In the genomic region with DNA sequence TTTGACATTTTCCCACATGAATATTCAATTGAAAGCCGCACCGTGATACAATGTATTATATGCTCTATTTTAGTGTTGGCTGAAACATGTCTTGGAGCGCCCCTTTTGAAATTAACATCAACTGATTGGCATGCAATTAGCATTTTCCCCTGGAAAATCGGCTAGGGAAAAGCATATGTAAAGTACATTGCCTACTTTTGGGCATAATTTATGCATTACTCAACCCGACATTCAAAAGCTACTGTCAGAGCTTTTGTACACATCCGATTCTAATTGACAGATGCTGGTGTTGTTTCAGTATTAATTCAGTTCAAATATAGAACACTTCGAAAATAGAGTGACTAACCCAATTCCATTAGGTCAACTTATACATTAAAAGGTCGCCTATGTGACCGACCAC, we compare ENCODE assay signal across 2 fruit fly cellular contexts.
A peak's percentile ranks its signal among the peaks of the same experiment; 100 is the strongest.
TF ChIP-seq lines count a peak whose summit lies in the region.

No protein-coding gene starts in this region.

- no peak for TF ChIP-seq CTCF in whole organism, embryonic (GFP tag; optimal IDR thresholded peaks at IDR 0.05; lab: Kevin White, UChicago)

TF ChIP-seq in whole organism, embryonic, 481 proteins besides CTCF, POLR2A, EP300 and RAD21:
- TF ChIP-seq CG4404 (GFP tag; IDR thresholded peaks at IDR 0.05; lab: Robert Waterston, UW) (no peak), bbx (GFP tag; IDR thresholded peaks at IDR 0.05; lab: Robert Waterston, UW; ENCODE audit: partially characterized antibody) (no peak), Ets97D (GFP tag; optimal IDR thresholded peaks at IDR 0.05; lab: Kevin White, UChicago) (peak; percentile 3), HHEX (GFP tag; optimal IDR thresholded peaks at IDR 0.05; lab: Kevin White, UChicago) (no peak), Pdp1 (GFP tag; optimal IDR thresholded peaks at IDR 0.05; lab: Kevin White, UChicago) (peak in 1 of 2 experiments; percentile 76), CG16779 (GFP tag; IDR thresholded peaks at IDR 0.05; lab: Robert Waterston, UW) (no peak), vvl (GFP tag; IDR thresholded peaks at IDR 0.05; lab: Robert Waterston, UW) (0 out of 2 replicates have a peak, but pooled peaks have one; percentile 35), E2f2 (GFP tag; IDR thresholded peaks at IDR 0.05; lab: Robert Waterston, UW) (0 out of 2 replicates have a peak, but pooled peaks have one; percentile 22), kni (GFP tag; optimal IDR thresholded peaks at IDR 0.05; lab: Kevin White, UChicago) (no peak)

TF ChIP-seq in whole organism, wandering third instar larva, 38 proteins besides CTCF, POLR2A, EP300 and RAD21:
- TF ChIP-seq GATAd (GFP tag; optimal IDR thresholded peaks at IDR 0.05; lab: Kevin White, UChicago) (no peak), N (GFP tag; optimal IDR thresholded peaks at IDR 0.05; lab: Kevin White, UChicago) (peak; percentile 38), Myc (optimal IDR thresholded peaks at IDR 0.05; lab: Kevin White, UChicago) (peak; percentile 75), sage (GFP tag; optimal IDR thresholded peaks at IDR 0.05; lab: Kevin White, UChicago) (no peak), brk (GFP tag; optimal IDR thresholded peaks at IDR 0.05; lab: Kevin White, UChicago) (no peak)
